Fruit fly (Drosophila melanogaster) whole organism, prepupa: ENCODE results near the gene CG2865.

Source experiments
- CG16779 ChIP-seq: fragments of 200-800 bp; sonication (Bioruptor generic); optimal IDR thresholded peaks from 3 replicates; lab custom pipeline; 2017; ENCODE audit warnings: missing biosample characterization, mild to moderate bottlenecking, missing genetic modification characterization
- OdsH ChIP-seq: fragments of 200-800 bp; sonication (Bioruptor generic); optimal IDR thresholded peaks from 3 replicates; lab custom pipeline; 2016; ENCODE audit warnings: missing biosample characterization, missing genetic modification characterization

- TF ChIP-seq CG16779 (tag; lab: Kevin White, UChicago) = no peak
- TF ChIP-seq OdsH = no peak
These were observed 34.5 kb downstream of the CG2865 start for dm6 chrX:2258602-2259233.
